Fruit fly (Drosophila melanogaster): Measurements from ENCODE around the gene CG33725.

CG33725 gene

dm6 chr3L:12468016-12468415, 14.4 kb upstream of the CG33725 start, which contains the start of gene eyg:
Gene eyg (minus strand): TSS chr3L:12468021.
- TF ChIP-seq ttk (optimal IDR thresholded peaks at IDR 0.05) (no peak), insv (optimal IDR thresholded peaks at IDR 0.05) (no peak), psq (optimal IDR thresholded peaks at IDR 0.05) (no peak), Sin3A (optimal IDR thresholded peaks at IDR 0.05) (no peak), Myc (optimal IDR thresholded peaks at IDR 0.05) (no peak), h (optimal IDR thresholded peaks at IDR 0.05) (no peak)

- TF ChIP-seq h (optimal IDR thresholded peaks at IDR 0.05) (no peak), Myc (optimal IDR thresholded peaks at IDR 0.05) (no peak), insv (optimal IDR thresholded peaks at IDR 0.05) (no peak), psq (optimal IDR thresholded peaks at IDR 0.05) (no peak), Sin3A (optimal IDR thresholded peaks at IDR 0.05) (no peak), ttk (optimal IDR thresholded peaks at IDR 0.05) (no peak)
Measured at dm6 chr3L:12469684-12470083, 12.7 kb upstream of the CG33725 start, which contains the start of gene CG32102. Gene CG32102 (minus strand): TSS chr3L:12469784.

- TF ChIP-seq Sin3A (optimal IDR thresholded peaks at IDR 0.05) (no peak), h (optimal IDR thresholded peaks at IDR 0.05) (no peak), ttk (optimal IDR thresholded peaks at IDR 0.05) (no peak), psq (optimal IDR thresholded peaks at IDR 0.05) (no peak), insv (optimal IDR thresholded peaks at IDR 0.05) (no peak), Myc (optimal IDR thresholded peaks at IDR 0.05) (no peak)
Measured at dm6 chr3L:12470509-12470908, 11.9 kb upstream of the CG33725 start.

DNA sequence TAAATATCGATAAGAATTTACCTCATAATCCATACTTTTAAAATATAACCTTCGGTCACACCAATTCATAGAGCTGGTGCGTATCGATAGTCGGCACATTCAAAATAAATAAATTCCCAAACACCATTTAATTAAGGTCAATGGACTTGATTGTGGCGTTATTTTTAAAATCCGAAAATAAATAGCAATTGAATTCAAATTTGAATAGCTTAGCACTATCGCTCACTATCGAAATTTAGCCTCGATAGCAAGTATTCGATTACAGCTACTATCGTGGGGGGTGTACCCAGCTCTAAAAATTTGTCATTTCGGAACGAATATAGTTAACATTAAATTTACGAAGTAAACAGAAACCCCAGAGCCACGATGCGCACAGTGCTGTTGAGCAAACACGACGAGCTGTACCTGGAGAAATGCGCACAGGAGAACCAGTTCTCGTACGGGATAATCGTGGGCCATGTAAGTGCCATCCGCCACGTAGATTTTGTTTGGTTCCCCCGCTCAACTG, 10.9 kb upstream of the CG33725 start, which contains the start of gene CG10616:
TSS of gene CG10616 (plus strand) at position 258 of the 508 bp plus-strand sequence.
- TF ChIP-seq ttk (optimal IDR thresholded peaks at IDR 0.05): no peak
- no peak for TF ChIP-seq insv (optimal IDR thresholded peaks at IDR 0.05)
- no peak for TF ChIP-seq h (optimal IDR thresholded peaks at IDR 0.05)
- no peak for TF ChIP-seq Sin3A (optimal IDR thresholded peaks at IDR 0.05)
- TF ChIP-seq psq (optimal IDR thresholded peaks at IDR 0.05): no peak
- TF ChIP-seq Myc (optimal IDR thresholded peaks at IDR 0.05): no peak

DNA sequence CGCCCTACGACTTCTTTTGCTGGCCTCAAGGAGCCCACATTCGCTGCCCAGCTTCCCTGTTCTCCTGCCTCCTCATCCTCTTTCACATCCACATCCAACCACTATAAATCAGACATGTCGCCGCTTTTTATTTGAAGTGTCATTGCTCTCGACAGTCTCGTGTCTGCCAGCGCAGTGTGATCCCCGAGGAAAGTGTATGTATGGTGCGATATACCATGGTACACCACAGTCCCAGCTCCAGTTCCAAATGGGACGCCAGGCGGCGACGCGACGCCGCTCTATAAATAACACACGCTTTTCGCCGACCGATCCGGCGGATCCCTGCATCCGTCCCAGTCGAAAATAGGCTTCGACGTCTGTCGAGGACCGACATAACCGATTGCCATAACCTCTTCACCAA, 4.2 kb upstream of the CG33725 start:
- no peak for TF ChIP-seq insv (optimal IDR thresholded peaks at IDR 0.05)
- TF ChIP-seq Myc (optimal IDR thresholded peaks at IDR 0.05): no peak
- TF ChIP-seq h (optimal IDR thresholded peaks at IDR 0.05): no peak
- no peak for TF ChIP-seq ttk (optimal IDR thresholded peaks at IDR 0.05)
- TF ChIP-seq psq (optimal IDR thresholded peaks at IDR 0.05): no peak
- TF ChIP-seq Sin3A (optimal IDR thresholded peaks at IDR 0.05): no peak

dm6 chr3L:12482917-12483316, 508 bp downstream of the CG33725 start:
- no peak for TF ChIP-seq h (optimal IDR thresholded peaks at IDR 0.05)
- TF ChIP-seq insv (optimal IDR thresholded peaks at IDR 0.05): no peak
- no peak for TF ChIP-seq ttk (optimal IDR thresholded peaks at IDR 0.05)
- no peak for TF ChIP-seq Sin3A (optimal IDR thresholded peaks at IDR 0.05)
- TF ChIP-seq psq (optimal IDR thresholded peaks at IDR 0.05): no peak
- no peak for TF ChIP-seq Myc (optimal IDR thresholded peaks at IDR 0.05)

- TF ChIP-seq ttk (optimal IDR thresholded peaks at IDR 0.05) (no peak), psq (optimal IDR thresholded peaks at IDR 0.05) (no peak), Sin3A (optimal IDR thresholded peaks at IDR 0.05) (no peak), Myc (optimal IDR thresholded peaks at IDR 0.05) (no peak), insv (optimal IDR thresholded peaks at IDR 0.05) (no peak), h (optimal IDR thresholded peaks at IDR 0.05) (no peak)
Measured at dm6 chr3L:12484464-12484863, 2.1 kb downstream of the CG33725 start.

- TF ChIP-seq Sin3A (optimal IDR thresholded peaks at IDR 0.05) (no peak), Myc (optimal IDR thresholded peaks at IDR 0.05) (no peak), insv (optimal IDR thresholded peaks at IDR 0.05) (no peak), psq (optimal IDR thresholded peaks at IDR 0.05) (no peak), ttk (optimal IDR thresholded peaks at IDR 0.05) (no peak), h (optimal IDR thresholded peaks at IDR 0.05) (no peak)
Measured at dm6 chr3L:12484948-12485347, 2.5 kb downstream of the CG33725 start, which contains the start of gene CG10663. Gene CG10663 (minus strand): TSS chr3L:12485035.

- no peak for TF ChIP-seq Sin3A (optimal IDR thresholded peaks at IDR 0.05)
- no peak for TF ChIP-seq Myc (optimal IDR thresholded peaks at IDR 0.05)
- no peak for TF ChIP-seq psq (optimal IDR thresholded peaks at IDR 0.05)
- no peak for TF ChIP-seq h (optimal IDR thresholded peaks at IDR 0.05)
- no peak for TF ChIP-seq insv (optimal IDR thresholded peaks at IDR 0.05)
- TF ChIP-seq ttk (optimal IDR thresholded peaks at IDR 0.05): no peak
Measured at dm6 chr3L:12486175-12486574, 3.8 kb downstream of the CG33725 start.

DNA sequence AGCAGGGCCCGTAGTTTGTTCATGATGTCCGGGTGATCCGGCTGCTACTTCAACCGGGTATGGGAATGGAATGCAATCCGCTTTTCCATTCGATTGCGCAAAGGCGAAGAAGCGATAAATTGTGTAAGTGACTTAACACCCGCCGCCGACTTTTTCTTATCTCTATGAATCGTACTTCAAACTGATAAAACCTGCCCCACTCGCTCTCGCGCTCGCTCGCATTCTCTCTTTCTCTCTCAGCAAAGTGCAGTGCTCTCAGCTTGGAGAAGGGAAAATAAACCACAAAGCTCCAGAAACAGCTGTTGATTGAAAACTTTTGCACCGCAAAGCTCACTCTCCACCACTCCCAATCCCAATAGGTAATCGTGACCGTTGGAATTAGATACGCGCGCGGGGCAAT, 7.5 kb downstream of the CG33725 start:
- TF ChIP-seq h (optimal IDR thresholded peaks at IDR 0.05) (no peak), Sin3A (optimal IDR thresholded peaks at IDR 0.05) (no peak), psq (optimal IDR thresholded peaks at IDR 0.05) (no peak), ttk (optimal IDR thresholded peaks at IDR 0.05) (no peak), Myc (optimal IDR thresholded peaks at IDR 0.05) (no peak), insv (optimal IDR thresholded peaks at IDR 0.05) (no peak)

dm6 chr3L:12490418-12491035, 8.1 kb downstream of the CG33725 start, which contains the start of gene CG10660:
Gene CG10660 (minus strand): TSS chr3L:12490676.
- TF ChIP-seq psq (optimal IDR thresholded peaks at IDR 0.05): no peak
- no peak for TF ChIP-seq Myc (optimal IDR thresholded peaks at IDR 0.05)
- no peak for TF ChIP-seq h (optimal IDR thresholded peaks at IDR 0.05)
- TF ChIP-seq ttk (optimal IDR thresholded peaks at IDR 0.05): no peak
- no peak for TF ChIP-seq Sin3A (optimal IDR thresholded peaks at IDR 0.05)
- TF ChIP-seq insv (optimal IDR thresholded peaks at IDR 0.05): no peak

DNA sequence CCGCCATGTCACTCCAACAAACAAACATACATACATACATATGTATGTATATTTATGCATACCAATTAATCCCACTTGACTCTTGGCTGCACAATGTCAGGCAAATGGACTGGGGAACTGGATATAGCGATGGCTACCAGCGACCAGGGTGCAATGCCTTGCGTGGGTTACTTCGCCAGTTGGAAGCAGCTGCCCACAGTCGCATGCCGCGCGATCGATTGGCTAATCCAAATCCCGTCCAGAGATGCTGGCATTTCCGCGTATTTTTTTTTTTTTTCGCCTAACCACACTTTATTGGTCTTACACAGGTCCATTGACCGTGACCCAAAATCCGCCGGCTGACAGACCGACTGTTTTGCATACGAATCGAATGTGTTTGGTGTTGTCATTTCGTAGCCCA, 11.9 kb downstream of the CG33725 start:
- TF ChIP-seq Sin3A (optimal IDR thresholded peaks at IDR 0.05): no peak
- TF ChIP-seq psq (optimal IDR thresholded peaks at IDR 0.05): no peak
- no peak for TF ChIP-seq Myc (optimal IDR thresholded peaks at IDR 0.05)
- TF ChIP-seq h (optimal IDR thresholded peaks at IDR 0.05): no peak
